Worm (Caenorhabditis elegans) whole organism, L2 larva: ENCODE data around the gene Y116A8B.4.

Experiments used
- C34F6.9 ChIP-seq: fragments of 150-350 bp; optimal IDR thresholded peaks from 2 replicates; lab custom pipeline; 2014; ENCODE audit warnings: missing biosample characterization, missing genetic modification characterization
- Y55F3AM.14 ChIP-seq: fragments of 200-800 bp; sonication (Bioruptor generic); optimal IDR thresholded peaks from 2 replicates; lab custom pipeline; 2018; ENCODE audit warnings: mild to moderate bottlenecking, missing genetic modification characterization, missing compliant biosample characterization
- nhr-237 ChIP-seq: fragments of 150-350 bp; optimal IDR thresholded peaks from 2 replicates; lab custom pipeline; 2014; ENCODE audit warnings: missing biosample characterization, missing genetic modification characterization
- snpc-4 ChIP-seq: fragments of 150-350 bp; optimal IDR thresholded peaks from 2 replicates; lab custom pipeline; 2014; ENCODE audit warnings: missing biosample characterization, missing genetic modification characterization
- unc-39 ChIP-seq: fragments of 150-350 bp; optimal IDR thresholded peaks from 2 replicates; lab custom pipeline; 2014; ENCODE audit warnings: missing biosample characterization, missing genetic modification characterization

DNA sequence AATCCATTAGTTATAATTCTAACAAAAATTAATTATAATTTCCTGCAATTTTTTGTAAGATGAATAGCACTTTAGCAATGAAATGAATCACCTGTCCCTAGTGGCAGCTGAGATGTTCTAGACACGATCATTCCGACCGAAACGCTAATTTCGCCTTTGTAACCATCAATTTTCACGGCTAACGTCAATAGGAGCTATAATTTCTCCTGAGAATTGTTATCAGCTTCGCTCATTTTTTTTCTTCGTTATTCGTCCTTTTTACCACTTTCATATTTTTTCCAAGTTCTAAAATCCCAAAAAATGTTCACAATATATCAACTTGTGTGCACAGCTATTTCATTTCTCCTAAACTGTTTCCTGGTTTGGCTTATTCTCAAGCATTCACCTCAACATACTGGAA lies 41.7 kb downstream of the Y116A8B.4 start, which contains the start of gene str-187:
- TF ChIP-seq Y55F3AM.14, result no peak
- TF ChIP-seq C34F6.9 (tag; lab: Kevin White, UChicago), result no peak
- no peak for TF ChIP-seq nhr-237
- no peak for TF ChIP-seq snpc-4 (tag; lab: Kevin White, UChicago)
- no peak for TF ChIP-seq unc-39 (tag; lab: Kevin White, UChicago)
